Fruit fly (Drosophila melanogaster): ENCODE measurements around the gene CG45066.

The CG45066 gene

dm6 chr3L:3076954-3077353 lies 34.1 kb downstream of the CG45066 start:
- no peak for TF ChIP-seq noc (tag; optimal IDR thresholded peaks at IDR 0.05)

dm6 chr3L:3074805-3075204 lies 36.2 kb downstream of the CG45066 start:
- TF ChIP-seq noc (tag; optimal IDR thresholded peaks at IDR 0.05), result no peak

- TF ChIP-seq noc (tag; optimal IDR thresholded peaks at IDR 0.05), result no peak
Observed at dm6 chr3L:3074380-3074779, 36.6 kb downstream of the CG45066 start.

- no peak for TF ChIP-seq noc (tag; optimal IDR thresholded peaks at IDR 0.05)
Observed at dm6 chr3L:3073460-3073859, 37.6 kb downstream of the CG45066 start.

- no peak for TF ChIP-seq noc (tag; optimal IDR thresholded peaks at IDR 0.05)
Observed at dm6 chr3L:3071675-3072583, 39.1 kb downstream of the CG45066 start.

- peak; percentile 35 for TF ChIP-seq noc (tag; optimal IDR thresholded peaks at IDR 0.05)
Observed at dm6 chr3L:3070274-3071204, 40.5 kb downstream of the CG45066 start, which contains the start of the genes CG32486 and PAN3. Gene CG32486, minus strand, starts transcription at chr3L:3070839. Gene PAN3, plus strand, starts transcription at chr3L:3071133.

- TF ChIP-seq noc (tag; optimal IDR thresholded peaks at IDR 0.05), result no peak
Observed at dm6 chr3L:3069774-3070173, 41.3 kb downstream of the CG45066 start.

Measured in whole organism, larva.